Fruit fly (Drosophila melanogaster) whole organism, embryonic: Measurements from ENCODE around the gene Uck.

ENCODE experiments used
- Bteb2 ChIP-seq: fragments of 200-800 bp; sonication (Bioruptor generic); optimal IDR thresholded peaks from 2 replicates; lab custom pipeline; 2016; ENCODE audit warnings: missing biosample characterization, missing genetic modification characterization
- CG1024 ChIP-seq: fragments of 200-800 bp; sonication (Bioruptor generic); IDR thresholded peaks from 2 replicates; pipeline ENCODE4 v1.3.6; 2022; ENCODE audit warnings: missing biosample characterization, missing genetic modification characterization
- CG11093 ChIP-seq: fragments of 200-800 bp; sonication (Bioruptor generic); IDR thresholded peaks from 3 replicates; pipeline ENCODE4 v1.3.6; 2022; ENCODE audit warnings: missing biosample characterization, missing genetic modification characterization
- CG11695 ChIP-seq: fragments of 200-800 bp; sonication (Bioruptor generic); IDR thresholded peaks from 3 replicates; pipeline ENCODE4 v1.3.6; 2022; ENCODE audit warnings: missing biosample characterization, missing genetic modification characterization
- CG13775 ChIP-seq: fragments of 200-800 bp; sonication (Bioruptor generic); optimal IDR thresholded peaks from 3 replicates; lab custom pipeline; 2017; ENCODE audit warnings: missing biosample characterization, mild to moderate bottlenecking, missing genetic modification characterization
- CG1603 ChIP-seq: fragments of 200-800 bp; sonication (Bioruptor generic); optimal IDR thresholded peaks from 2 replicates; lab custom pipeline; 2019; ENCODE audit warnings: missing biosample characterization, mild to moderate bottlenecking, missing genetic modification characterization, moderate library complexity
- CG16813 ChIP-seq: fragments of 200-800 bp; sonication (Bioruptor generic); IDR thresholded peaks from 3 replicates; pipeline ENCODE4 v1.3.6; 2022; ENCODE audit warnings: missing biosample characterization, missing genetic modification characterization; ENCODE audit not compliant: partially characterized antibody
- CG16815 ChIP-seq: fragments of 200-800 bp; sonication (Bioruptor generic); optimal IDR thresholded peaks from 3 replicates; lab custom pipeline; 2017; ENCODE audit warnings: missing biosample characterization, mild to moderate bottlenecking, missing genetic modification characterization
- CG1832 ChIP-seq: fragments of 200-800 bp; sonication (Bioruptor generic); optimal IDR thresholded peaks from 2 replicates; lab custom pipeline; 2017; ENCODE audit warnings: missing biosample characterization, mild to moderate bottlenecking, missing genetic modification characterization, inconsistent platforms
- CG2712 ChIP-seq: fragments of 200-800 bp; optimal IDR thresholded peaks from 3 replicates; lab custom pipeline; 2019; ENCODE audit warnings: missing biosample characterization, mild to moderate bottlenecking, missing genetic modification characterization, moderate library complexity
- CG32767 ChIP-seq: fragments of 200-800 bp; sonication (Bioruptor generic); IDR thresholded peaks from 2 replicates; pipeline ENCODE4 v1.3.6; 2022; ENCODE audit warnings: missing biosample characterization, missing genetic modification characterization
- CG3281 ChIP-seq: fragments of 200-800 bp; sonication (Bioruptor generic); optimal IDR thresholded peaks from 3 replicates; lab custom pipeline; 2017; ENCODE audit warnings: missing biosample characterization, mild to moderate bottlenecking, missing genetic modification characterization
- CG34376 ChIP-seq: fragments of 200-800 bp; sonication (Bioruptor generic); optimal IDR thresholded peaks from 2 replicates; lab custom pipeline; 2018; ENCODE audit warnings: missing biosample characterization, mild to moderate bottlenecking, missing genetic modification characterization
- CG42726 ChIP-seq: fragments of 200-800 bp; sonication (Bioruptor generic); IDR thresholded peaks from 2 replicates; pipeline ENCODE4 v1.3.6; 2022; ENCODE audit warnings: missing biosample characterization, missing genetic modification characterization; ENCODE audit not compliant: partially characterized antibody
- CG4854 ChIP-seq: fragments of 200-800 bp; sonication (Bioruptor generic); optimal IDR thresholded peaks from 2 replicates; lab custom pipeline; 2016; ENCODE audit warnings: missing biosample characterization, missing genetic modification characterization, inconsistent platforms
- CG6175 ChIP-seq: fragments of 200-800 bp; sonication (Bioruptor generic); IDR thresholded peaks from 3 replicates; pipeline ENCODE4 v1.3.6; 2022; ENCODE audit warnings: missing biosample characterization, missing genetic modification characterization
- CG6791 ChIP-seq: fragments of 200-800 bp; sonication (Bioruptor generic); IDR thresholded peaks from 3 replicates; pipeline ENCODE4 v1.3.6; 2022; ENCODE audit warnings: missing biosample characterization, missing genetic modification characterization; ENCODE audit not compliant: partially characterized antibody
- CG7786 ChIP-seq: fragments of 200-800 bp; sonication (Bioruptor generic); optimal IDR thresholded peaks from 2 replicates; lab custom pipeline; 2016; ENCODE audit warnings: missing biosample characterization, missing genetic modification characterization
- CG8290 ChIP-seq, 3 experiments: fragments of 200-800 bp; sonication (Bioruptor generic); optimal IDR thresholded peaks; 2 replicates each; lab custom pipeline; 2016 to 2019; ENCODE audit warnings: missing biosample characterization in 3 of 3, missing genetic modification characterization in 3 of 3, mild to moderate bottlenecking in 2 of 3, moderate library complexity in 1 of 3
- CTCF ChIP-seq: fragments of 200-800 bp; sonication (Bioruptor generic); optimal IDR thresholded peaks from 2 replicates; lab custom pipeline; 2017; ENCODE audit warnings: missing biosample characterization, mild to moderate bottlenecking, missing genetic modification characterization, moderate library complexity
- CoRest ChIP-seq: fragments of 200-800 bp; sonication (Bioruptor generic); optimal IDR thresholded peaks from 3 replicates; lab custom pipeline; 2018; ENCODE audit warnings: missing biosample characterization, mild to moderate bottlenecking, missing genetic modification characterization, moderate library complexity
- D19A ChIP-seq: fragments of 200-800 bp; optimal IDR thresholded peaks from 3 replicates; lab custom pipeline; 2019; ENCODE audit warnings: missing biosample characterization, mild to moderate bottlenecking, missing genetic modification characterization, moderate library complexity
- Dek ChIP-seq: fragments of 200-800 bp; sonication (Bioruptor generic); optimal IDR thresholded peaks from 3 replicates; lab custom pipeline; 2019; ENCODE audit warnings: missing biosample characterization, mild to moderate bottlenecking, missing genetic modification characterization, moderate library complexity
- Dip3 ChIP-seq: fragments of 200-800 bp; sonication (Bioruptor generic); optimal IDR thresholded peaks from 3 replicates; lab custom pipeline; 2016; ENCODE audit warnings: missing biosample characterization, missing genetic modification characterization
- Doc2 ChIP-seq: fragments of 200-800 bp; sonication (Bioruptor generic); IDR thresholded peaks from 2 replicates; pipeline ENCODE4 v1.3.6; 2022; ENCODE audit warnings: missing biosample characterization, missing genetic modification characterization
- Ets65A ChIP-seq: fragments of 200-800 bp; sonication (Bioruptor generic); peaks from one replicate; lab custom pipeline; 2016; ENCODE audit warnings: missing biosample characterization, missing genetic modification characterization
- Gug ChIP-seq: fragments of 200-800 bp; sonication (Bioruptor generic); IDR thresholded peaks from 4 replicates; pipeline ENCODE4 v1.3.6; 2022; ENCODE audit warnings: missing biosample characterization, missing genetic modification characterization
- Hmr ChIP-seq: fragments of 200-800 bp; sonication (Bioruptor generic); optimal IDR thresholded peaks from 3 replicates; lab custom pipeline; 2017; ENCODE audit warnings: mild to moderate bottlenecking, missing biosample characterization, missing genetic modification reagents, missing genetic modification characterization
- Hr3 ChIP-seq: fragments of 200-800 bp; sonication (Bioruptor generic); optimal IDR thresholded peaks from 3 replicates; lab custom pipeline; 2016; ENCODE audit warnings: missing biosample characterization, missing genetic modification characterization
- Jarid2 ChIP-seq: fragments of 200-800 bp; sonication (Bioruptor generic); optimal IDR thresholded peaks from 3 replicates; lab custom pipeline; 2017; ENCODE audit warnings: mild to moderate bottlenecking, missing biosample characterization, missing genetic modification reagents, missing genetic modification characterization
- Lhr ChIP-seq: fragments of 200-800 bp; sonication (Bioruptor generic); optimal IDR thresholded peaks from 3 replicates; lab custom pipeline; 2017; ENCODE audit warnings: mild to moderate bottlenecking, missing biosample characterization, missing genetic modification reagents, missing genetic modification characterization
- Med ChIP-seq: fragments of 200-800 bp; sonication (Bioruptor generic); peaks from one replicate; lab custom pipeline; 2016; ENCODE audit warnings: missing biosample characterization, missing genetic modification characterization, mild to moderate bottlenecking, inconsistent platforms, moderate library complexity
- Scr ChIP-seq: fragments of 200-800 bp; sonication (Bioruptor generic); IDR thresholded peaks from 2 replicates; pipeline ENCODE4 v1.3.6; 2022; ENCODE audit warnings: missing biosample characterization, missing genetic modification characterization; ENCODE audit not compliant: partially characterized antibody
- Sry-δ ChIP-seq: fragments of 200-800 bp; sonication (Bioruptor generic); optimal IDR thresholded peaks from 2 replicates; lab custom pipeline; 2016; ENCODE audit warnings: missing biosample characterization, missing genetic modification characterization
- Taf1 ChIP-seq: fragments of 200-800 bp; sonication (Bioruptor generic); IDR thresholded peaks from 2 replicates; pipeline ENCODE4 v1.3.6; 2022; ENCODE audit warnings: missing biosample characterization, missing genetic modification characterization
- Vsx1 ChIP-seq: fragments of 200-800 bp; sonication (Bioruptor generic); optimal IDR thresholded peaks from 2 replicates; lab custom pipeline; 2017; ENCODE audit warnings: missing biosample characterization, mild to moderate bottlenecking, missing genetic modification characterization, missing genetic modification reagents
- Xrp1 ChIP-seq: fragments of 200-800 bp; sonication (Bioruptor generic); IDR thresholded peaks from 2 replicates; pipeline ENCODE4 v1.3.6; 2022; ENCODE audit warnings: missing biosample characterization, missing genetic modification characterization
- caup ChIP-seq: fragments of 200-800 bp; sonication (Bioruptor generic); optimal IDR thresholded peaks from 3 replicates; lab custom pipeline; 2017; ENCODE audit warnings: missing biosample characterization, mild to moderate bottlenecking, missing genetic modification characterization, moderate library complexity; ENCODE audit not compliant: severe bottlenecking
- chm ChIP-seq: fragments of 200-800 bp; sonication (Bioruptor generic); IDR thresholded peaks from 2 replicates; pipeline ENCODE4 v1.3.6; 2022; ENCODE audit warnings: missing biosample characterization, missing genetic modification characterization
- cwo ChIP-seq: fragments of 200-800 bp; sonication (Bioruptor generic); optimal IDR thresholded peaks from 3 replicates; lab custom pipeline; 2017; ENCODE audit warnings: missing biosample characterization, missing genetic modification characterization, mild to moderate bottlenecking, moderate library complexity, missing genetic modification reagents
- dysf ChIP-seq: fragments of 200-800 bp; sonication (Bioruptor generic); IDR thresholded peaks from 3 replicates; pipeline ENCODE4 v1.3.6; 2022; ENCODE audit warnings: missing biosample characterization, missing genetic modification characterization
- hb ChIP-seq: fragments of 200-800 bp; sonication (Bioruptor generic); IDR thresholded peaks from 3 replicates; pipeline ENCODE4 v1.3.6; 2022; ENCODE audit warnings: missing biosample characterization, missing genetic modification characterization; ENCODE audit not compliant: partially characterized antibody
- kay ChIP-seq: fragments of 200-800 bp; sonication (Bioruptor generic); optimal IDR thresholded peaks from 2 replicates; lab custom pipeline; 2016; ENCODE audit warnings: missing biosample characterization, missing genetic modification characterization
- odd ChIP-seq: fragments of 200-800 bp; sonication (Bioruptor generic); optimal IDR thresholded peaks from 2 replicates; lab custom pipeline; 2017; ENCODE audit warnings: missing biosample characterization, mild to moderate bottlenecking, missing genetic modification characterization
- peb ChIP-seq: fragments of 200-800 bp; sonication (Bioruptor generic); IDR thresholded peaks from 2 replicates; pipeline ENCODE4 v1.3.6; 2022; ENCODE audit warnings: missing biosample characterization, missing genetic modification characterization
- pnt ChIP-seq: fragments of 200-800 bp; sonication (Bioruptor generic); optimal IDR thresholded peaks from 3 replicates; lab custom pipeline; 2016; ENCODE audit warnings: missing biosample characterization, missing genetic modification characterization
- repo ChIP-seq: fragments of 200-800 bp; sonication (Bioruptor generic); optimal IDR thresholded peaks from 2 replicates; lab custom pipeline; 2016; ENCODE audit warnings: missing biosample characterization, missing genetic modification characterization
- schlank ChIP-seq: fragments of 200-800 bp; sonication (Bioruptor generic); optimal IDR thresholded peaks from 2 replicates; lab custom pipeline; 2018; ENCODE audit warnings: missing biosample characterization, mild to moderate bottlenecking, missing genetic modification characterization
- vnd ChIP-seq: fragments of 200-800 bp; sonication (Bioruptor generic); IDR thresholded peaks from 3 replicates; pipeline ENCODE4 v1.3.6; 2022; ENCODE audit warnings: missing biosample characterization, missing genetic modification characterization; ENCODE audit not compliant: partially characterized antibody

Gene Uck

DNA sequence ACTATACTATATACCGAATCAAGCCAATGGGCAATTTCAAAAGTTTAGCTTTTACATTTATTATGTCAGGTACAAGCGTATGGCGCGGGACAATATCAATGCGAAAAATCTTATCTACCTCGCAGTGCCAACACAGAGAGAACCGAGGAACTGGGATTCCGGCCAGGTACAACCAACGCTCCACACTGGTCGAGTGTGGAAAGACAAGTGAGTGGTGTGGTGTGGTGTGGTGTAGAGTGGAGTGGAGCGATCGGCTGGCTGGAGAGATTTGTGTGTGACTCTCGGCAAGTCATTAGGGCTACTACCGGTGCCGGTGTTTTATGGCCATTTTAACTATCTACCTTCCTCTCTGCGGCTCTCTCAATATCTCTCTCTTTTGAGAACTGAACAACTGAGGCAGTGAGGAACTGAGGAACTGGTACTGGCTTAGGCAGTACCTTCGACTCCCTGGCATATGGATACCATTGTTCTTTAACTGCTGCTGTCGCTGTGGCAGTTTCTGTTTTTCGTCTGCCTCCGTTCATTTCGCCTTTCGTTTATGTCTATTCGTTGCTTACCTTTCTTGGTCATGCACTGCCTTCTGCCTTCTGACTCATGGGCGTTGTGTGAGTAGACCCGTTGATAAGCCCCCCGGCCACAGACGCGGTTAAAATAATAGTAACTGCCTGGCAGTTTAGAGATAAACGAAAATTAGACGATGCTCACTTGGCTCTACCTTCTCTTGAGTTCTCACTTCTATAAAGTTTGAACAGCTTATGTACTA is 30.5 kb upstream of the Uck start (continued):
- TF ChIP-seq Doc2 (GFP tag; lab: Robert Waterston, UW) (no peak), Lhr (GFP tag; lab: Kevin White, UChicago) (no peak), CG32767 (GFP tag; lab: Robert Waterston, UW) (peak; percentile 83), CG4854 (GFP tag; lab: Kevin White, UChicago) (peak; percentile 71), CG2712 (tag; lab: Kevin White, UChicago) (peak; percentile 93), Med (GFP tag; lab: Kevin White, UChicago) (peak; percentile 99), Hmr (peak; percentile 92), Taf1 (GFP tag; lab: Robert Waterston, UW) (peak; percentile 85), Scr (GFP tag; lab: Robert Waterston, UW) (no peak), Hr3 (GFP tag; lab: Kevin White, UChicago) (peak; percentile 84), Bteb2 (GFP tag; lab: Kevin White, UChicago) (peak; percentile 86), CG8290 (GFP tag; optimal IDR thresholded peaks at IDR 0.05; lab: Kevin White, UChicago) (no peak), CG8290 (tag; optimal IDR thresholded peaks at IDR 0.05; lab: Kevin White, UChicago) (peak; percentile 52 to 98), CG1024 (GFP tag; lab: Robert Waterston, UW) (peak; percentile 73), pnt (peak; percentile 87), CG6791 (no peak), schlank (tag; lab: Kevin White, UChicago) (peak; percentile 91), CoRest (tag; lab: Kevin White, UChicago) (peak; percentile 89), Sry-δ (GFP tag; lab: Kevin White, UChicago) (peak; percentile 49), CG7786 (GFP tag; lab: Kevin White, UChicago) (peak; percentile 95), CG16813 (no peak), CG42726 (GFP tag; lab: Robert Waterston, UW) (no peak), CG16815 (GFP tag; lab: Kevin White, UChicago) (peak; percentile 91), peb (GFP tag; lab: Robert Waterston, UW) (peak; percentile 80), D19A (tag; lab: Kevin White, UChicago) (peak; percentile 85), vnd (GFP tag; lab: Robert Waterston, UW) (no peak), Xrp1 (GFP tag; lab: Robert Waterston, UW) (peak; percentile 90), kay (GFP tag; lab: Kevin White, UChicago) (peak; percentile 92), dysf (GFP tag; lab: Robert Waterston, UW) (peak; percentile 87), CG13775 (peak; percentile 87), caup (peak; percentile 87), CG34376 (peak; percentile 87), CG11093 (GFP tag; lab: Robert Waterston, UW) (peak; percentile 87), Vsx1 (peak; percentile 85), Jarid2 (GFP tag; lab: Kevin White, UChicago) (peak; percentile 45), CG1603 (tag; lab: Kevin White, UChicago) (peak; percentile 94), Dip3 (GFP tag; lab: Kevin White, UChicago) (peak; percentile 95), chm (GFP tag; lab: Robert Waterston, UW) (peak; percentile 85), hb (GFP tag; lab: Robert Waterston, UW) (no peak), CG11695 (GFP tag; lab: Robert Waterston, UW) (peak; percentile 87), CTCF (GFP tag; lab: Kevin White, UChicago) (no peak), CG3281 (GFP tag; lab: Kevin White, UChicago) (peak; percentile 90), cwo (GFP tag; lab: Kevin White, UChicago) (peak; percentile 86), CG6175 (GFP tag; lab: Robert Waterston, UW) (peak; percentile 68; the same call in 2 of the 3 replicates), Gug (GFP tag; lab: Robert Waterston, UW) (peak; percentile 88), Dek (tag; lab: Kevin White, UChicago) (peak; percentile 92), repo (GFP tag; lab: Kevin White, UChicago) (peak; percentile 82), Ets65A (GFP tag; lab: Kevin White, UChicago) (no peak), CG1832 (GFP tag; lab: Kevin White, UChicago) (no peak), odd (GFP tag; lab: Kevin White, UChicago) (peak; percentile 84)
